Worm (Caenorhabditis elegans): ENCODE results near the gene amt-3.
A peak's percentile ranks its signal among the peaks of the same experiment; 100 is the strongest.

amt-3 gene

ce11 chrII:8346384-8346783 lies 22.6 kb downstream of the amt-3 start, which contains the start of gene eff-1:
eff-1 (plus strand) TSS chrII:8346684.
- no peak for TF ChIP-seq R02D3.7 (tag; optimal IDR thresholded peaks at IDR 0.05)
- no peak for TF ChIP-seq mdl-1 (tag; optimal IDR thresholded peaks at IDR 0.05)
- TF ChIP-seq nhr-77 (tag; optimal IDR thresholded peaks at IDR 0.05) = no peak
- no peak for TF ChIP-seq nhr-10 (tag; optimal IDR thresholded peaks at IDR 0.05)
- no peak for TF ChIP-seq ztf-11 (tag; optimal IDR thresholded peaks at IDR 0.05)
- no peak for TF ChIP-seq elt-3 (tag; optimal IDR thresholded peaks at IDR 0.05)
- no peak for TF ChIP-seq Y55F3AM.14 (GFP tag; optimal IDR thresholded peaks at IDR 0.05)
- no peak for TF ChIP-seq aly-2 (tag; optimal IDR thresholded peaks at IDR 0.05)
- TF ChIP-seq unc-55 (GFP tag; optimal IDR thresholded peaks at IDR 0.05) = no peak
- no peak for TF ChIP-seq sem-4 (tag; optimal IDR thresholded peaks at IDR 0.05)
- no peak for TF ChIP-seq zag-1 (tag; optimal IDR thresholded peaks at IDR 0.05)
- no peak for TF ChIP-seq unc-62 (GFP tag; optimal IDR thresholded peaks at IDR 0.05)
- no peak for TF ChIP-seq nhr-6 (tag; optimal IDR thresholded peaks at IDR 0.05)
- TF ChIP-seq peb-1 (tag; optimal IDR thresholded peaks at IDR 0.05) = no peak
- no peak for TF ChIP-seq sma-9 (GFP tag; optimal IDR thresholded peaks at IDR 0.05)
- no peak for TF ChIP-seq sma-9 (tag; optimal IDR thresholded peaks at IDR 0.05)
- no peak for TF ChIP-seq nhr-129 (tag; optimal IDR thresholded peaks at IDR 0.05)
- no peak for TF ChIP-seq C34F6.9 (tag; optimal IDR thresholded peaks at IDR 0.05)

- TF ChIP-seq elt-3 (tag; optimal IDR thresholded peaks at IDR 0.05) = no peak
- TF ChIP-seq nhr-21 (tag; optimal IDR thresholded peaks at IDR 0.05) = peak; percentile 50
Measured at ce11 chrII:8345613-8346012, 23.3 kb downstream of the amt-3 start.

DNA sequence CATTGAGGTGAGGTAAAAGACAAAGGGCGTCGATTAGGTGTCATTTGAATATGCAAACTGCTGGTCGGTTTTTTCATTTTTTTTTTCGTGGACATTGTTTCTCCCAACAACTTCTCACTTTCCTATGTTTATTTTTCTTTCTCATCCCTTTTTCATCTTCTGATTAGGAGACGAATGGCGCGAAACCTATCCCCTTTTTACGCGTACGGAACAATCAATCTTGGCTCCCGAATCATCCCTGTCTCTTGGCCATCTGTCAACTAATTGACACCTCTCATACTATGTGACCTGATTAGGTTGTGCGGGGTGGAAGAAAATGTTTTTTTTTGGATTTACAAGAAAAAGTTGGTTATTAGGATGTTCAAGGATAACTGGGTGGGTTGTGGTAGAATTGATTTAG lies 24.2 kb downstream of the amt-3 start:
- TF ChIP-seq ztf-1 (GFP tag; conservative IDR thresholded peaks at IDR 0.05) = no peak
- no peak for TF ChIP-seq Y55F3AM.14 (GFP tag; optimal IDR thresholded peaks at IDR 0.05)
- no peak for TF ChIP-seq R02D3.7 (tag; optimal IDR thresholded peaks at IDR 0.05)
- no peak for TF ChIP-seq nhr-6 (tag; optimal IDR thresholded peaks at IDR 0.05)
- no peak for TF ChIP-seq C34F6.9 (tag; optimal IDR thresholded peaks at IDR 0.05)
- TF ChIP-seq nhr-23 (tag; optimal IDR thresholded peaks at IDR 0.05) = no peak
- no peak for TF ChIP-seq sma-9 (GFP tag; optimal IDR thresholded peaks at IDR 0.05)
- no peak for TF ChIP-seq sma-9 (tag; optimal IDR thresholded peaks at IDR 0.05)
- no peak for TF ChIP-seq zag-1 (tag; optimal IDR thresholded peaks at IDR 0.05)

ce11 chrII:8339108-8339507 lies 29.9 kb downstream of the amt-3 start:
- TF ChIP-seq mdl-1 (tag; optimal IDR thresholded peaks at IDR 0.05) (no peak), sma-3 (GFP tag; optimal IDR thresholded peaks at IDR 0.05) (no peak), mab-5 (tag; optimal IDR thresholded peaks at IDR 0.05) (no peak)

DNA sequence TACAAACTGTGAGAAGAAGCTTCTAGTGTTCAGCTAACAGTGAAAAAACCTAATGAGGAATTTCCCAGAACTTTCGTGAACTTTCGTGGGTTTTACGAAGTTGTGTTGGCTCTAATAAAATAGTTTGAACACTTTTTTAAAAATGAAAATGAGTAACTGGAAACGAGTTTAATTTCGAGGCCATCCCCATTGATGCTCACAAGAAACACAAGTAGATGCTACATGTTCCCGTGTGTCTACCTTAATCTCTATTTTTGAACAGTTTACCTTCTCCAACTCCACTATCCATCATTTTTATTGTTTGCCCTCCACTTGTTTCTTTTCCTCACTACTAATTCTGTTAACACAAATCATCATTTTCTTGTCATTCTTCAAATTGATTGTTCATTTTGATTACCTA lies 35.3 kb downstream of the amt-3 start, which contains the start of gene C26D10.7:
TSS of gene C26D10.7 (plus strand) at position 301 of the 400 bp plus-strand sequence.
- TF ChIP-seq unc-55 (GFP tag; optimal IDR thresholded peaks at IDR 0.05) = no peak
- TF ChIP-seq nhr-12 (tag; optimal IDR thresholded peaks at IDR 0.05) = no peak
- no peak for TF ChIP-seq R02D3.7 (tag; optimal IDR thresholded peaks at IDR 0.05)
- no peak for TF ChIP-seq elt-1 (tag; optimal IDR thresholded peaks at IDR 0.05)

DNA sequence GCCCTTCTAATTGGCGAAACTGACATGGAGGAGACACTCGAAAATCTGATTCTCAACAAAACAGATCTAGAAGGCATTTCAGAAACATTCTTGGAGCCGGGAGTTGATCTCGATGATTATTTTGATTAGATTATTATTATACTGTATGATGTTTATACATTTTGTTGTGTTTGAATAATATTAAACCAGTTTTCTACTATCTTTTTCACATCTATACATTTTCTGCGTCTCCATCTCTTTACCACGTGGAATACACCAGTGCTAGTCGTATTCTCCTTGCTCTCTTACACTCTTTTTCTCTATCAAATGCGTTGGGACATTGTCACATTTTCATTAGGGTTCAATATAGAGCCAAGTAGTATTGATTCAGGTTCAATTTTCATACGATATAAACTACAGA lies 39.5 kb downstream of the amt-3 start, which contains the start of gene C26D10.4:
TSS of gene C26D10.4 (plus strand) at position 301 of the 400 bp plus-strand sequence.
- no peak for TF ChIP-seq nhr-11 (tag; optimal IDR thresholded peaks at IDR 0.05)
- no peak for TF ChIP-seq alr-1 (tag; optimal IDR thresholded peaks at IDR 0.05)
- TF ChIP-seq nhr-129 (tag; optimal IDR thresholded peaks at IDR 0.05) = peak; percentile 3
- TF ChIP-seq crh-2 (tag; optimal IDR thresholded peaks at IDR 0.05) = peak; percentile 29
- TF ChIP-seq nhr-10 (tag; optimal IDR thresholded peaks at IDR 0.05) = no peak

DNA sequence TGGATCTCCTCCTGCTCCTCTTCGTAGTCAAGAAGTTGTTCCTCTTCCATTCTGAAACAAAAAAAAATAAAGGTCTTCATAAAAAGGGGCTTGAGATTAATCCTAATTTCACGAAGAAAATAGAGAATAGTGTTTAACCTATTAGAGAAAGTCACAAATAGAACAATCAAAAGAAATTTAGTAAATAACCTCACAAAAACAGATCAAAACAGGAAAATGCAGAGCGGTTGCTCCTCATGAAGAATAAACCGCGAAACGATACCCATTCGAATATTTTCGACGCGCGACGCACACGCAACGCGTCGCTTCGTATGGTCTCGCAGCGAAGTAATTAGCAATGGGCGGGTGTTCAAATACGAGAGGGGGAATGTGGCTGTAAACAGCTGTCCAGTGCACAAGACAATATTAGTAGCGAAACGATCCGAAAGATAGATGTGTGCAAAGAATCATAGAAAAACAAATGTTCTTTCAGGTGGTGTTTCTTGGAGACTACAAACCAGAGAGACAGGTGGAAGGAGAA lies 40.1 kb downstream of the amt-3 start, which contains the start of gene hel-1:
TSS of gene hel-1 (minus strand) at position 51 of the 520 bp plus-strand sequence.
- TF ChIP-seq Y55F3AM.14 (GFP tag; optimal IDR thresholded peaks at IDR 0.05) (no peak), gmeb-1 (tag; optimal IDR thresholded peaks at IDR 0.05) (peak; percentile 89), ztf-4 (tag; optimal IDR thresholded peaks at IDR 0.05) (peak; percentile 72), peb-1 (tag; optimal IDR thresholded peaks at IDR 0.05) (no peak), mbf-1 (tag; optimal IDR thresholded peaks at IDR 0.05) (no peak), unc-39 (tag; optimal IDR thresholded peaks at IDR 0.05) (no peak), ZK546.5 (tag; optimal IDR thresholded peaks at IDR 0.05) (no peak), nhr-25 (tag; optimal IDR thresholded peaks at IDR 0.05) (peak; percentile 61), skn-1 (tag; optimal IDR thresholded peaks at IDR 0.05) (no peak), mdl-1 (tag; optimal IDR thresholded peaks at IDR 0.05) (no peak), fos-1 (tag; optimal IDR thresholded peaks at IDR 0.05) (peak; percentile 44), alr-1 (tag; optimal IDR thresholded peaks at IDR 0.05) (peak; percentile 74), nhr-10 (tag; optimal IDR thresholded peaks at IDR 0.05) (no peak), ztf-1 (GFP tag; conservative IDR thresholded peaks at IDR 0.05) (no peak), lin-11 (tag; optimal IDR thresholded peaks at IDR 0.05) (peak; percentile 81), zag-1 (tag; optimal IDR thresholded peaks at IDR 0.05) (no peak), elt-3 (tag; optimal IDR thresholded peaks at IDR 0.05) (no peak), ama-1 (optimal IDR thresholded peaks at IDR 0.05) (peak; percentile 68), nhr-12 (tag; optimal IDR thresholded peaks at IDR 0.05) (no peak), unc-62 (GFP tag; optimal IDR thresholded peaks at IDR 0.05) (no peak), crh-2 (tag; optimal IDR thresholded peaks at IDR 0.05) (peak; percentile 83), nhr-237 (tag; optimal IDR thresholded peaks at IDR 0.05) (no peak), sem-4 (tag; optimal IDR thresholded peaks at IDR 0.05) (no peak), elt-1 (tag; optimal IDR thresholded peaks at IDR 0.05) (no peak), lin-39 (tag; optimal IDR thresholded peaks at IDR 0.05) (peak; percentile 97), C34F6.9 (tag; optimal IDR thresholded peaks at IDR 0.05) (peak; percentile 91)

All from whole organism, L2 larva.